Fruit fly (Drosophila melanogaster): ENCODE measurements around the gene spn-D.

dm6 chr3R:27150685-27151515 lies 14.6 kb upstream of the spn-D start, which contains the start of gene CG6051:
- TF ChIP-seq sens-2 (GFP tag; IDR thresholded peaks at IDR 0.05) (no peak), CG9727 (GFP tag; optimal IDR thresholded peaks at IDR 0.05) (peak; percentile 30), Oli (tag; optimal IDR thresholded peaks at IDR 0.05) (peak; percentile 25), Abd-B (GFP tag; optimal IDR thresholded peaks at IDR 0.05) (peak; percentile 56), CG32772 (GFP tag; IDR thresholded peaks at IDR 0.05) (no peak), pfk (GFP tag; optimal IDR thresholded peaks at IDR 0.05) (peak; percentile 48), CG10209 (GFP tag; optimal IDR thresholded peaks at IDR 0.05) (peak; percentile 51), zfh2 (GFP tag; optimal IDR thresholded peaks at IDR 0.05) (peak; percentile 36), CG12391 (tag; optimal IDR thresholded peaks at IDR 0.05) (peak; percentile 79), CG15696 (tag; optimal IDR thresholded peaks at IDR 0.05) (peak; percentile 21), ken (GFP tag; IDR thresholded peaks at IDR 0.05) (no peak)

All from whole organism, embryonic.